Fruit fly (Drosophila melanogaster): ENCODE measurements around the gene CG1801.

CG1801 gene

dm6 chrX:21349800-21350309, 32.5 kb upstream of the CG1801 start, which contains the start of the genes peng and sol (continued):
- TF ChIP-seq CG10631 (GFP tag; optimal IDR thresholded peaks at IDR 0.05) (peak; percentile 75), CG6276 (GFP tag; optimal IDR thresholded peaks at IDR 0.05) (no peak), CG7368 (GFP tag; optimal IDR thresholded peaks at IDR 0.05) (peak; percentile 19), CG15336 (GFP tag; IDR thresholded peaks at IDR 0.05) (peak; percentile 74), CG16779 (tag; optimal IDR thresholded peaks at IDR 0.05) (no peak), topi (GFP tag; optimal IDR thresholded peaks at IDR 0.05) (peak; percentile 79), ss (GFP tag; optimal IDR thresholded peaks at IDR 0.05) (no peak), CG6808 (GFP tag; optimal IDR thresholded peaks at IDR 0.05) (peak; percentile 53), CG9139 (GFP tag; optimal IDR thresholded peaks at IDR 0.05) (no peak), CG8319 (GFP tag; optimal IDR thresholded peaks at IDR 0.05) (peak; percentile 51), Eip78C (GFP tag) (peak; percentile 93), vri (GFP tag; optimal IDR thresholded peaks at IDR 0.05) (no peak), Smox (GFP tag; optimal IDR thresholded peaks at IDR 0.05) (peak; percentile 78), svp (GFP tag) (peak; percentile 91), Hr4 (GFP tag; optimal IDR thresholded peaks at IDR 0.05) (no peak), net (GFP tag; optimal IDR thresholded peaks at IDR 0.05) (peak; percentile 48), pdm3 (GFP tag; optimal IDR thresholded peaks at IDR 0.05) (peak; percentile 86), OdsH (GFP tag; optimal IDR thresholded peaks at IDR 0.05) (no peak), fd59A (GFP tag; optimal IDR thresholded peaks at IDR 0.05) (peak; percentile 52), CG10669 (GFP tag; optimal IDR thresholded peaks at IDR 0.05) (peak; percentile 65), Lpt (GFP tag; optimal IDR thresholded peaks at IDR 0.05) (peak; percentile 51), fkh (GFP tag; optimal IDR thresholded peaks at IDR 0.05) (no peak), esn (GFP tag; optimal IDR thresholded peaks at IDR 0.05) (peak; percentile 82), Hr39 (GFP tag; optimal IDR thresholded peaks at IDR 0.05) (peak; percentile 87), Eip75B (GFP tag; optimal IDR thresholded peaks at IDR 0.05) (peak; percentile 77), Sox102F (GFP tag; optimal IDR thresholded peaks at IDR 0.05) (peak; percentile 72), CG34406 (GFP tag; optimal IDR thresholded peaks at IDR 0.05) (peak; percentile 63), Hr38 (GFP tag; optimal IDR thresholded peaks at IDR 0.05) (no peak), CG11294 (GFP tag; IDR thresholded peaks at IDR 0.05) (peak; percentile 23; the same call in 1 of the 2 replicates), cyc (GFP tag; optimal IDR thresholded peaks at IDR 0.05) (peak; percentile 75), spab (GFP tag; optimal IDR thresholded peaks at IDR 0.05) (no peak)

dm6 chrX:21345036-21345500, 27.7 kb upstream of the CG1801 start, which contains the start of gene dod:
TSS of gene dod (plus strand) at chrX:21345358.
- no peak for TF ChIP-seq Eip93F (GFP tag; optimal IDR thresholded peaks at IDR 0.05)
- TF ChIP-seq Ets21C (GFP tag; optimal IDR thresholded peaks at IDR 0.05), result no peak
- TF ChIP-seq CG3032 (tag; optimal IDR thresholded peaks at IDR 0.05), result peak; percentile 31
- TF ChIP-seq CG10631 (GFP tag; optimal IDR thresholded peaks at IDR 0.05), result no peak
- peak; percentile 39 for TF ChIP-seq net (GFP tag; optimal IDR thresholded peaks at IDR 0.05)
- TF ChIP-seq CG8319 (GFP tag; optimal IDR thresholded peaks at IDR 0.05), result no peak
- TF ChIP-seq spab (GFP tag; optimal IDR thresholded peaks at IDR 0.05), result no peak
- no peak for TF ChIP-seq CG6276 (GFP tag; optimal IDR thresholded peaks at IDR 0.05)
- no peak for TF ChIP-seq Met (GFP tag; optimal IDR thresholded peaks at IDR 0.05)
- TF ChIP-seq Lpt (GFP tag; optimal IDR thresholded peaks at IDR 0.05), result peak; percentile 7
- no peak for TF ChIP-seq svp (GFP tag)
- TF ChIP-seq CG8632 (GFP tag; optimal IDR thresholded peaks at IDR 0.05), result peak; percentile 35
- TF ChIP-seq cyc (GFP tag; optimal IDR thresholded peaks at IDR 0.05), result no peak
- TF ChIP-seq CG34406 (GFP tag; optimal IDR thresholded peaks at IDR 0.05), result peak; percentile 42
- no peak for TF ChIP-seq CG6854 (GFP tag; optimal IDR thresholded peaks at IDR 0.05)
- peak; percentile 64; the same call in 2 of the 3 replicates for TF ChIP-seq CG8119 (GFP tag; IDR thresholded peaks at IDR 0.05)
- peak; percentile 47 for TF ChIP-seq acj6 (GFP tag; optimal IDR thresholded peaks at IDR 0.05)
- TF ChIP-seq CG3919 (GFP tag; optimal IDR thresholded peaks at IDR 0.05), result no peak
- peak; percentile 58 for TF ChIP-seq CG1621 (tag; optimal IDR thresholded peaks at IDR 0.05)
- TF ChIP-seq dsx (GFP tag; optimal IDR thresholded peaks at IDR 0.05; ENCODE audit: poor library complexity, severe bottlenecking), result peak; percentile 31
- peak; percentile 61 for TF ChIP-seq achi (GFP tag; optimal IDR thresholded peaks at IDR 0.05)
- TF ChIP-seq CG7368 (GFP tag; optimal IDR thresholded peaks at IDR 0.05), result no peak
- peak; percentile 51 for TF ChIP-seq topi (GFP tag; optimal IDR thresholded peaks at IDR 0.05)
- TF ChIP-seq fd59A (GFP tag; optimal IDR thresholded peaks at IDR 0.05), result peak; percentile 14
- peak; percentile 25 for TF ChIP-seq CG6808 (GFP tag; optimal IDR thresholded peaks at IDR 0.05)
- peak; percentile 66 for TF ChIP-seq Sox14 (GFP tag; optimal IDR thresholded peaks at IDR 0.05)
- TF ChIP-seq Gug (GFP tag; IDR thresholded peaks at IDR 0.05), result peak; percentile 54
- peak; percentile 35 for TF ChIP-seq CG6792 (GFP tag; optimal IDR thresholded peaks at IDR 0.05)
- TF ChIP-seq CG11762 (GFP tag; optimal IDR thresholded peaks at IDR 0.05; ENCODE audit: insufficient read depth), result no peak
- no peak for TF ChIP-seq CG9139 (GFP tag; optimal IDR thresholded peaks at IDR 0.05)
- no peak for TF ChIP-seq Sox102F (GFP tag; optimal IDR thresholded peaks at IDR 0.05)
- peak; percentile 6 for TF ChIP-seq dac (GFP tag; optimal IDR thresholded peaks at IDR 0.05)
